Fruit fly (Drosophila melanogaster) whole organism, embryonic: ENCODE results near the gene Cdc7.

Experiments used
- Blimp-1 ChIP-seq: fragments of 200-800 bp; sonication (Bioruptor generic); optimal IDR thresholded peaks from 3 replicates; lab custom pipeline; 2018; ENCODE audit warnings: missing biosample characterization, missing genetic modification characterization, mild to moderate bottlenecking, moderate library complexity, missing genetic modification reagents
- CG10654 ChIP-seq: fragments of 200-800 bp; sonication (Bioruptor generic); optimal IDR thresholded peaks from 2 replicates; lab custom pipeline; 2016; ENCODE audit warnings: missing biosample characterization, missing genetic modification characterization
- CG11504 ChIP-seq: fragments of 200-800 bp; sonication (Bioruptor generic); optimal IDR thresholded peaks from 3 replicates; lab custom pipeline; 2019; ENCODE audit warnings: missing biosample characterization, mild to moderate bottlenecking, missing genetic modification characterization, moderate library complexity
- CG12219 ChIP-seq: fragments of 200-800 bp; sonication (Bioruptor generic); optimal IDR thresholded peaks from 3 replicates; lab custom pipeline; 2018; ENCODE audit warnings: missing biosample characterization, mild to moderate bottlenecking, missing genetic modification characterization
- CG12744 ChIP-seq: fragments of 200-800 bp; sonication (Bioruptor generic); optimal IDR thresholded peaks from 2 replicates; lab custom pipeline; 2016; ENCODE audit warnings: missing biosample characterization, missing genetic modification characterization
- CG13624 ChIP-seq: fragments of 200-800 bp; sonication (Bioruptor generic); optimal IDR thresholded peaks from 2 replicates; lab custom pipeline; 2016; ENCODE audit warnings: missing biosample characterization, missing genetic modification characterization
- CG16815 ChIP-seq: fragments of 200-800 bp; sonication (Bioruptor generic); optimal IDR thresholded peaks from 3 replicates; lab custom pipeline; 2017; ENCODE audit warnings: missing biosample characterization, mild to moderate bottlenecking, missing genetic modification characterization
- CG17359 ChIP-seq: fragments of 200-800 bp; sonication (Bioruptor generic); optimal IDR thresholded peaks from 3 replicates; lab custom pipeline; 2018; ENCODE audit warnings: missing biosample characterization, mild to moderate bottlenecking, missing genetic modification characterization, moderate library complexity
- CG17385 ChIP-seq: fragments of 200-800 bp; sonication (Bioruptor generic); optimal IDR thresholded peaks from 3 replicates; lab custom pipeline; 2018; ENCODE audit warnings: missing biosample characterization, mild to moderate bottlenecking, missing genetic modification characterization
- CG18262 ChIP-seq: fragments of 200-800 bp; optimal IDR thresholded peaks from 3 replicates; lab custom pipeline; 2019; ENCODE audit warnings: missing biosample characterization, mild to moderate bottlenecking, missing genetic modification characterization, moderate library complexity
- CG18599 ChIP-seq: fragments of 200-800 bp; sonication (Bioruptor generic); optimal IDR thresholded peaks from 3 replicates; lab custom pipeline; 2017; ENCODE audit warnings: missing biosample characterization, missing genetic modification characterization, mild to moderate bottlenecking, moderate library complexity, missing genetic modification reagents
- CG2116 ChIP-seq: fragments of 200-800 bp; sonication (Bioruptor generic); optimal IDR thresholded peaks from 3 replicates; lab custom pipeline; 2018; ENCODE audit warnings: missing biosample characterization, mild to moderate bottlenecking, missing genetic modification characterization
- CG30020 ChIP-seq: fragments of 200-800 bp; optimal IDR thresholded peaks from 2 replicates; lab custom pipeline; 2019; ENCODE audit warnings: missing biosample characterization, mild to moderate bottlenecking, missing genetic modification characterization, moderate library complexity
- CG3065 ChIP-seq: fragments of 200-800 bp; sonication (Bioruptor generic); optimal IDR thresholded peaks from 2 replicates; lab custom pipeline; 2016; ENCODE audit warnings: missing biosample characterization, missing genetic modification characterization
- CG32767 ChIP-seq: fragments of 200-800 bp; sonication (Bioruptor generic); IDR thresholded peaks from 2 replicates; pipeline ENCODE4 v1.3.6; 2022; ENCODE audit warnings: missing biosample characterization, missing genetic modification characterization
- CG32772 ChIP-seq: fragments of 200-800 bp; sonication (Bioruptor generic); IDR thresholded peaks from 2 replicates; pipeline ENCODE4 v1.3.6; 2022; ENCODE audit warnings: missing biosample characterization, missing genetic modification characterization
- CG3281 ChIP-seq: fragments of 200-800 bp; sonication (Bioruptor generic); optimal IDR thresholded peaks from 3 replicates; lab custom pipeline; 2017; ENCODE audit warnings: missing biosample characterization, mild to moderate bottlenecking, missing genetic modification characterization
- CG34224 ChIP-seq: fragments of 200-800 bp; sonication (Bioruptor generic); IDR thresholded peaks from 3 replicates; pipeline ENCODE4 v1.3.6; 2022; ENCODE audit warnings: missing biosample characterization, missing genetic modification characterization; ENCODE audit not compliant: partially characterized antibody
- CG3838 ChIP-seq: fragments of 200-800 bp; sonication (Bioruptor generic); optimal IDR thresholded peaks from 3 replicates; lab custom pipeline; 2016; ENCODE audit warnings: missing biosample characterization, missing genetic modification characterization
- CG3847 ChIP-seq: fragments of 200-800 bp; sonication (Bioruptor generic); IDR thresholded peaks from 2 replicates; pipeline ENCODE4 v1.3.6; 2022; ENCODE audit warnings: missing biosample characterization, missing genetic modification characterization
- CG4404 ChIP-seq: fragments of 200-800 bp; sonication (Bioruptor generic); IDR thresholded peaks from 2 replicates; pipeline ENCODE4 v1.3.6; 2022; ENCODE audit warnings: missing biosample characterization, missing genetic modification characterization
- CG4854 ChIP-seq: fragments of 200-800 bp; sonication (Bioruptor generic); optimal IDR thresholded peaks from 2 replicates; lab custom pipeline; 2016; ENCODE audit warnings: missing biosample characterization, missing genetic modification characterization, inconsistent platforms
- CG5180 ChIP-seq: fragments of 200-800 bp; sonication (Bioruptor generic); optimal IDR thresholded peaks from 3 replicates; lab custom pipeline; 2017; ENCODE audit warnings: missing biosample characterization, missing genetic modification characterization, mild to moderate bottlenecking, moderate library complexity, missing genetic modification reagents
- CG6175 ChIP-seq: fragments of 200-800 bp; sonication (Bioruptor generic); IDR thresholded peaks from 3 replicates; pipeline ENCODE4 v1.3.6; 2022; ENCODE audit warnings: missing biosample characterization, missing genetic modification characterization
- CG6254 ChIP-seq: fragments of 200-800 bp; sonication (Bioruptor generic); optimal IDR thresholded peaks from 3 replicates; lab custom pipeline; 2017; ENCODE audit warnings: mild to moderate bottlenecking, missing biosample characterization, missing genetic modification reagents, missing genetic modification characterization
- CG6765 ChIP-seq: fragments of 200-800 bp; sonication (Bioruptor generic); optimal IDR thresholded peaks from 3 replicates; lab custom pipeline; 2017; ENCODE audit warnings: missing biosample characterization, mild to moderate bottlenecking, missing genetic modification characterization
- Deaf1 ChIP-seq: fragments of 200-800 bp; optimal IDR thresholded peaks from 3 replicates; lab custom pipeline; 2019; ENCODE audit warnings: missing biosample characterization, mild to moderate bottlenecking, missing genetic modification characterization, moderate library complexity
- H15 ChIP-seq: fragments of 200-800 bp; sonication (Bioruptor generic); IDR thresholded peaks from 3 replicates; pipeline ENCODE4 v1.3.6; 2022; ENCODE audit warnings: missing biosample characterization, missing genetic modification characterization
- Lpt ChIP-seq: fragments of >200 bp; optimal IDR thresholded peaks from 2 replicates; lab custom pipeline; 2018; ENCODE audit warnings: missing biosample characterization, missing genetic modification characterization
- Max ChIP-seq: fragments of 200-800 bp; sonication (Bioruptor generic); optimal IDR thresholded peaks from 2 replicates; lab custom pipeline; 2016; ENCODE audit warnings: missing biosample characterization, mild to moderate bottlenecking, missing genetic modification characterization
- Neu2 ChIP-seq: fragments of 200-800 bp; sonication (Bioruptor generic); optimal IDR thresholded peaks from 3 replicates; lab custom pipeline; 2016; ENCODE audit warnings: missing biosample characterization, missing genetic modification characterization, borderline replicate concordance
- TFAM ChIP-seq: fragments of 200-800 bp; sonication (Bioruptor generic); optimal IDR thresholded peaks from 2 replicates; lab custom pipeline; 2017; ENCODE audit warnings: missing biosample characterization, missing genetic modification characterization, inconsistent platforms
- Xrp1 ChIP-seq: fragments of 200-800 bp; sonication (Bioruptor generic); IDR thresholded peaks from 2 replicates; pipeline ENCODE4 v1.3.6; 2022; ENCODE audit warnings: missing biosample characterization, missing genetic modification characterization
- chm ChIP-seq: fragments of 200-800 bp; sonication (Bioruptor generic); IDR thresholded peaks from 2 replicates; pipeline ENCODE4 v1.3.6; 2022; ENCODE audit warnings: missing biosample characterization, missing genetic modification characterization
- dmrt99B ChIP-seq: fragments of 200-800 bp; sonication (Bioruptor generic); optimal IDR thresholded peaks from 2 replicates; lab custom pipeline; 2018; ENCODE audit warnings: missing biosample characterization, mild to moderate bottlenecking, missing genetic modification characterization, moderate library complexity
- dysf ChIP-seq: fragments of 200-800 bp; sonication (Bioruptor generic); IDR thresholded peaks from 3 replicates; pipeline ENCODE4 v1.3.6; 2022; ENCODE audit warnings: missing biosample characterization, missing genetic modification characterization
- gsb-n ChIP-seq: fragments of 200-800 bp; sonication (Bioruptor generic); optimal IDR thresholded peaks from 3 replicates; lab custom pipeline; 2018; ENCODE audit warnings: missing biosample characterization, mild to moderate bottlenecking, missing genetic modification characterization
- lmd ChIP-seq: fragments of 200-800 bp; sonication (Bioruptor generic); IDR thresholded peaks from 2 replicates; pipeline ENCODE4 v1.3.6; 2022; ENCODE audit warnings: missing biosample characterization, missing genetic modification characterization
- nau ChIP-seq: fragments of 200-800 bp; sonication (Bioruptor generic); optimal IDR thresholded peaks from 3 replicates; lab custom pipeline; 2017; ENCODE audit warnings: missing biosample characterization, mild to moderate bottlenecking, missing genetic modification characterization, missing genetic modification reagents
- pita ChIP-seq: fragments of 200-800 bp; sonication (Bioruptor generic); optimal IDR thresholded peaks from 2 replicates; lab custom pipeline; 2017; ENCODE audit warnings: missing biosample characterization, mild to moderate bottlenecking, missing genetic modification characterization
- ranshi ChIP-seq: fragments of 200-800 bp; sonication (Bioruptor generic); IDR thresholded peaks from 2 replicates; pipeline ENCODE4 v1.3.6; 2022; ENCODE audit warnings: missing biosample characterization, missing genetic modification characterization
- rib ChIP-seq: fragments of 200-800 bp; sonication (Bioruptor generic); IDR thresholded peaks from 2 replicates; pipeline ENCODE4 v1.3.6; 2022; ENCODE audit warnings: missing biosample characterization, missing genetic modification characterization
- run ChIP-seq: fragments of 200-800 bp; sonication (Bioruptor generic); optimal IDR thresholded peaks from 3 replicates; lab custom pipeline; 2018; ENCODE audit warnings: missing biosample characterization, mild to moderate bottlenecking, missing genetic modification characterization
- sim ChIP-seq: fragments of 200-800 bp; sonication (Bioruptor generic); IDR thresholded peaks from 2 replicates; pipeline ENCODE4 v1.3.6; 2022; ENCODE audit warnings: missing biosample characterization, missing genetic modification characterization
- stc ChIP-seq: fragments of 200-800 bp; sonication (Bioruptor generic); IDR thresholded peaks from 2 replicates; pipeline ENCODE4 v1.3.6; 2022; ENCODE audit warnings: missing biosample characterization, missing genetic modification characterization
- tup ChIP-seq: fragments of 200-800 bp; sonication (Bioruptor generic); optimal IDR thresholded peaks from 2 replicates; lab custom pipeline; 2016; ENCODE audit warnings: missing biosample characterization, mild to moderate bottlenecking, missing genetic modification characterization, moderate library complexity
- twi ChIP-seq: fragments of 200-800 bp; optimal IDR thresholded peaks from 2 replicates; lab custom pipeline; 2019; ENCODE audit warnings: missing biosample characterization, mild to moderate bottlenecking, missing genetic modification characterization, moderate library complexity
- zf30C ChIP-seq: fragments of 200-800 bp; sonication (Bioruptor generic); optimal IDR thresholded peaks from 3 replicates; lab custom pipeline; 2018; ENCODE audit warnings: missing biosample characterization, mild to moderate bottlenecking, missing genetic modification characterization

Cdc7 gene

DNA sequence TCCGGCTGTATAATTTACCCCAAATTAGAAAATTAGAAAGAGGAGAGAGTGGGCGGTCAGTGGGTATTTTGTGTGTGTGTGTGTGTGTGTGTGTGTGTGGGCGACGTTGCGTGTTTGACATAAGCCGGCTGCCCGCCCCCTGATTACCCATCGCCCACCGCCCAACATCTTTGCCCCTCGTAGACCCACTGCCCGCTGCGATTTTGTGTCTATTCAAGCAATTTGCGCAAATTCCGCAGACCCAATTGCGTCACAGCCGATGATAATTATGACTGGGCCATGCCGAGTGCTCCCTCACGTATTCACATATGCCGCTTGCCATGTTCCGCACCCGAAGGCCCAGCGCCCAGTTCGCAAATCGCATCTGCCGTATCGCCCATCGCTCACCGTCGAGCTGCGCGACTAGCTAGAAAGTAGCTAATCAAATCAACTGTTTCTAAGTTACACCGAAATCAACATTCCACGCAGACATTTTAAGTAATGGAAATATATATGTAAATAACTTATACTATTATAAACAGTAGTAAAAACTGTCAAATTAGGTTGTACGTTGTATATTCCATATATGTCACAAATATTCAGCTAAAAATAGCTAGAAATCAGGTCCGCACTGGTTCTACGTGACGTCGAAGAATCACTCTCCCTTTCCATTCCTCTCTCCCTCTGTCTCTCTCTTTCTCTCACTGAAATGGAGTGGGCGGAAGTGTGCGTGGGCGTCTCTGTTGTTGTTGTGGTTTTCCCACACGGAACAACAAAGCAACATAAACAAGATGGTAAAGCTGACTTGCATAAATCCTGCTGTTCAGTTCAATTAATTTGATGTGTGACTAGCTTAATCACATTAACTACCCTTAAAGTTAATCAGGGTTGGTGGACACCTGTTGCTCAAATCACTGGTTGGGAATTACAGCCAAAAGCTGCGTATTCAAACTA lies 2.6 kb downstream of the Cdc7 start (continued):
- TF ChIP-seq dmrt99B (tag; lab: Kevin White, UChicago) (peak; percentile 49), dysf (GFP tag; lab: Robert Waterston, UW) (peak; percentile 53; the same call in 1 of the 3 replicates), ranshi (GFP tag; lab: Robert Waterston, UW) (0 out of 2 replicates have a peak, but pooled peaks have one; percentile 4), Xrp1 (GFP tag; lab: Robert Waterston, UW) (peak; percentile 63), CG4404 (GFP tag; lab: Robert Waterston, UW) (0 out of 2 replicates have a peak, but pooled peaks have one; percentile 6), CG3065 (no peak), CG16815 (no peak), sim (no peak), nau (GFP tag; lab: Kevin White, UChicago) (peak; percentile 33), Max (peak; percentile 15), lmd (GFP tag; lab: Robert Waterston, UW) (peak; percentile 49; the same call in 1 of the 2 replicates), stc (GFP tag; lab: Robert Waterston, UW) (0 out of 2 replicates have a peak, but pooled peaks have one; percentile 10), zf30C (GFP tag; lab: Kevin White, UChicago) (no peak), CG18599 (peak; percentile 78), CG5180 (peak; percentile 11), CG13624 (GFP tag; lab: Kevin White, UChicago) (no peak), twi (tag; lab: Kevin White, UChicago) (peak; percentile 24), CG17385 (GFP tag; lab: Kevin White, UChicago) (peak; percentile 40), chm (GFP tag; lab: Robert Waterston, UW) (0 out of 2 replicates have a peak, but pooled peaks have one; percentile 9), CG32772 (GFP tag; lab: Robert Waterston, UW) (no peak), CG10654 (no peak), TFAM (no peak), Neu2 (GFP tag; lab: Kevin White, UChicago) (no peak), CG6254 (peak; percentile 25), CG6175 (GFP tag; lab: Robert Waterston, UW) (0 out of 3 replicates have a peak, but pooled peaks have one; percentile 10), CG3281 (GFP tag; lab: Kevin White, UChicago) (peak; percentile 54), pita (GFP tag; lab: Kevin White, UChicago) (no peak), CG17359 (tag; lab: Kevin White, UChicago) (peak; percentile 27), CG18262 (tag; lab: Kevin White, UChicago) (peak; percentile 61), tup (GFP tag; lab: Kevin White, UChicago) (no peak), CG30020 (peak; percentile 7), CG34224 (no peak), rib (peak; percentile 54; the same call in 1 of the 2 replicates), CG3847 (GFP tag; lab: Robert Waterston, UW) (peak; percentile 27; the same call in 1 of the 2 replicates), CG3838 (GFP tag; lab: Kevin White, UChicago) (no peak), Blimp-1 (GFP tag; lab: Kevin White, UChicago) (peak; percentile 94), Lpt (GFP tag; lab: Kevin White, UChicago) (no peak), Deaf1 (tag; lab: Kevin White, UChicago) (peak; percentile 78), run (tag; lab: Kevin White, UChicago) (no peak), CG12219 (GFP tag; lab: Kevin White, UChicago) (peak; percentile 30), CG6765 (peak; percentile 63), gsb-n (tag; lab: Kevin White, UChicago) (no peak), CG32767 (no peak), CG2116 (GFP tag; lab: Kevin White, UChicago) (peak; percentile 3), CG11504 (tag; lab: Kevin White, UChicago) (peak; percentile 61), CG4854 (GFP tag; lab: Kevin White, UChicago) (no peak), CG12744 (GFP tag; lab: Kevin White, UChicago) (no peak), H15 (GFP tag; lab: Robert Waterston, UW) (no peak)
